Worm (Caenorhabditis elegans): ENCODE results near the gene sra-34.

DNA sequence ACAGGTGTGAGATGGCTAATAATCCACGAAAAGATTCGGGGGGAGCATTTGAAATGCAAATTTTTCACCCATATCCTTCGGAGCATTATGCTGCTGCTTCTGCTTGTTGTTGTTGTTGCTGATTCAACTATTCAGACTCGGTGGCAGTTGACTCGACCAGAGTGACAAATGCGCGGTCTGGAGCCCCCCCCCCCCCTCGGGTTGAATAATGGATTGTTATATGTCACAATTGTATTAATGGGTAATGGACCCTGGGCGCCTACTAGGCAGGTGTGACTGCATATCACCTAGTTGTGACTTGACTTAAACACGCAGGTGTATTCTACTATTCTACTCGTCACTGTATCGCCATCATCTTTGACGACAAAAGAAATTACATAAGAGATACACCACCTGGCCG lies 32.1 kb upstream of the sra-34 start:
- TF ChIP-seq hpl-2 (GFP tag; optimal IDR thresholded peaks at IDR 0.05): no peak
- TF ChIP-seq pqm-1 (tag; optimal IDR thresholded peaks at IDR 0.05): no peak
- TF ChIP-seq nhr-28 (tag; optimal IDR thresholded peaks at IDR 0.05): no peak
- TF ChIP-seq mdl-1 (tag; optimal IDR thresholded peaks at IDR 0.05): no peak
- no peak for TF ChIP-seq lin-15B (tag; optimal IDR thresholded peaks at IDR 0.05)
- no peak for TF ChIP-seq fkh-10 (GFP tag; optimal IDR thresholded peaks at IDR 0.05)

Measured in whole organism, L1 larva.